Comparison of ENCODE assay signal across 2 fruit fly cellular contexts in the genomic region with DNA sequence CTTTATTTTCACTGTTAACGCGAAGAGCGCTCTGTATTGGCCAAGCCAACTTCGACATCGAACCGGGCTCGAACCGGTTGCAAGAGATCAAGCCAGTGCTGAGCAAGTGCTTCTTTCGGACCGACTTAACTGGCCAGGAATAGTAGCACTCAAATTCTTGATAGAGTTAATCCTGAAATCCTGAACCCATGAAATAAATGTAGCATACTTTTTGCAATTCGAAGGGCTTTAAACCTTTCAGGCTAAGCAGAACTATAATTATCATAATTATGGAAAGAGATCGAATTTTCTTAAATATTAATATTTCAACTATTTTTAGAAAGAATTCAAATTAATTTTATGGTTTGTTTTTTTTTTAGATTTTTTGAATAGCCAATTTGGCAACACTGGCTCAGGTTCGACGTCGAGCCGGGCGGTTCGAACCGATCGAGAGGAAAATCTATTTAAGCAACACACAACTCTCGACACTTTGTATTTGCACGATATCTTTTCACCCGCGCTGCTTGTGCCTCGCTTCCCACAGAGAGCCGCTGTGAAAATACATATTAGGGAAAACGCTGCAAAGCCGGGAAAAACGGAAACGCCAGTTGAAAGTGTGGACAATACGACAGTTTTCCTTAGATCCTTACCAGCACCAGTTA.
A peak's percentile ranks its signal among the peaks of the same experiment; 100 is the strongest.
TF ChIP-seq lines count a peak whose summit lies in the region.

A gene (plus strand): TSS at position 471 of the 641 bp plus-strand sequence.

TF ChIP-seq in whole organism, embryonic, 481 proteins besides CTCF, POLR2A, EP300 and RAD21 (continued from another document and continues in another):
- TF ChIP-seq dpn (GFP tag; optimal IDR thresholded peaks at IDR 0.05; lab: Kevin White, UChicago) = peak; percentile 9 to 23
- no peak for TF ChIP-seq inv (GFP tag; IDR thresholded peaks at IDR 0.05; lab: Robert Waterston, UW; ENCODE audit: partially characterized antibody)
- no peak for TF ChIP-seq CG7786 (GFP tag; optimal IDR thresholded peaks at IDR 0.05; lab: Kevin White, UChicago)
- TF ChIP-seq BtbVII (GFP tag; optimal IDR thresholded peaks at IDR 0.05; lab: Kevin White, UChicago) = peak; percentile 28
- peak; percentile 63 for TF ChIP-seq CG9932 (GFP tag; IDR thresholded peaks at IDR 0.05; lab: Robert Waterston, UW)
- no peak for TF ChIP-seq sna (GFP tag; IDR thresholded peaks at IDR 0.05; lab: Robert Waterston, UW; ENCODE audit: partially characterized antibody)
- TF ChIP-seq Mes4 (GFP tag; optimal IDR thresholded peaks at IDR 0.05; lab: Kevin White, UChicago) = no peak
- TF ChIP-seq dan (GFP tag; IDR thresholded peaks at IDR 0.05; lab: Robert Waterston, UW) = no peak
- peak; percentile 57 for TF ChIP-seq CG10979 (tag; optimal IDR thresholded peaks at IDR 0.05; lab: Kevin White, UChicago)
- TF ChIP-seq Hr78 (GFP tag; optimal IDR thresholded peaks at IDR 0.05; lab: Kevin White, UChicago) = no peak
- no peak for TF ChIP-seq cad (GFP tag; optimal IDR thresholded peaks at IDR 0.05; lab: Kevin White, UChicago)
- TF ChIP-seq CG10267 (tag; optimal IDR thresholded peaks at IDR 0.05; lab: Kevin White, UChicago) = peak; percentile 41
- TF ChIP-seq CG17612 (GFP tag; IDR thresholded peaks at IDR 0.05; lab: Robert Waterston, UW) = no peak
- peak; percentile 52 for TF ChIP-seq Oli (tag; optimal IDR thresholded peaks at IDR 0.05; lab: Kevin White, UChicago)
- peak; percentile 36; the same call in 1 of the 3 replicates for TF ChIP-seq Mrtf (GFP tag; IDR thresholded peaks at IDR 0.05; lab: Robert Waterston, UW)
- TF ChIP-seq CG4854 (GFP tag; optimal IDR thresholded peaks at IDR 0.05; lab: Kevin White, UChicago) = no peak
- peak; percentile 98 for TF ChIP-seq CG5180 (GFP tag; optimal IDR thresholded peaks at IDR 0.05; lab: Kevin White, UChicago)
- no peak for TF ChIP-seq crol (GFP tag; IDR thresholded peaks at IDR 0.05; lab: Robert Waterston, UW)
- TF ChIP-seq gem (tag; optimal IDR thresholded peaks at IDR 0.05; lab: Kevin White, UChicago) = peak; percentile 69
- TF ChIP-seq CG8478 (optimal IDR thresholded peaks at IDR 0.05; lab: Kevin White, UChicago) = no peak
- no peak for TF ChIP-seq her (GFP tag; optimal IDR thresholded peaks at IDR 0.05; lab: Kevin White, UChicago)
- no peak for TF ChIP-seq CG13894 (tag; optimal IDR thresholded peaks at IDR 0.05; lab: Kevin White, UChicago)
- TF ChIP-seq CG11696 (GFP tag; IDR thresholded peaks at IDR 0.05; lab: Robert Waterston, UW) = no peak
- no peak for TF ChIP-seq Dip2 (GFP tag; IDR thresholded peaks at IDR 0.05; lab: Robert Waterston, UW)
- peak; percentile 5; the same call in 1 of the 2 replicates for TF ChIP-seq ara (GFP tag; IDR thresholded peaks at IDR 0.05; lab: Robert Waterston, UW)
- TF ChIP-seq HLH54F (GFP tag; optimal IDR thresholded peaks at IDR 0.05; lab: Kevin White, UChicago) = peak; percentile 14
- peak; percentile 18 for TF ChIP-seq Fer3 (tag; optimal IDR thresholded peaks at IDR 0.05; lab: Kevin White, UChicago)
- TF ChIP-seq CG3281 (GFP tag; optimal IDR thresholded peaks at IDR 0.05; lab: Kevin White, UChicago) = peak; percentile 48
- no peak for TF ChIP-seq kni (GFP tag; optimal IDR thresholded peaks at IDR 0.05; lab: Kevin White, UChicago)
- peak; percentile 68 for TF ChIP-seq dysf (GFP tag; IDR thresholded peaks at IDR 0.05; lab: Robert Waterston, UW)
- TF ChIP-seq CG11093 (GFP tag; IDR thresholded peaks at IDR 0.05; lab: Robert Waterston, UW) = no peak
- no peak; the same call in 1 of the 2 replicates for TF ChIP-seq Drgx (GFP tag; IDR thresholded peaks at IDR 0.05; lab: Robert Waterston, UW)
- peak; percentile 16 for TF ChIP-seq sqz (GFP tag; optimal IDR thresholded peaks at IDR 0.05; lab: Kevin White, UChicago)
- no peak for TF ChIP-seq vfl (GFP tag; optimal IDR thresholded peaks at IDR 0.05; lab: Kevin White, UChicago)
- no peak for TF ChIP-seq CG17568 (GFP tag; optimal IDR thresholded peaks at IDR 0.05; lab: Kevin White, UChicago)
- no peak for TF ChIP-seq CG34422 (GFP tag; IDR thresholded peaks at IDR 0.05; lab: Robert Waterston, UW)
- TF ChIP-seq gsb (GFP tag; IDR thresholded peaks at IDR 0.05; lab: Robert Waterston, UW) = no peak
- TF ChIP-seq ind (GFP tag; optimal IDR thresholded peaks at IDR 0.05; lab: Kevin White, UChicago) = peak; percentile 41
- TF ChIP-seq Blimp-1 (GFP tag; optimal IDR thresholded peaks at IDR 0.05; lab: Kevin White, UChicago) = peak; percentile 37
- TF ChIP-seq Sox102F (GFP tag; optimal IDR thresholded peaks at IDR 0.05; lab: Kevin White, UChicago) = peak; percentile 38
- no peak for TF ChIP-seq CG12236 (GFP tag; optimal IDR thresholded peaks at IDR 0.05; lab: Kevin White, UChicago)
- no peak for TF ChIP-seq CrebB (tag; optimal IDR thresholded peaks at IDR 0.05; lab: Kevin White, UChicago)
- TF ChIP-seq Pdp1 (GFP tag; optimal IDR thresholded peaks at IDR 0.05; lab: Kevin White, UChicago) = peak; percentile 11 to 21
- TF ChIP-seq B-H1 (GFP tag; IDR thresholded peaks at IDR 0.05; lab: Robert Waterston, UW) = no peak
- peak; percentile 3 for TF ChIP-seq CG2202 (tag; optimal IDR thresholded peaks at IDR 0.05; lab: Kevin White, UChicago)
- TF ChIP-seq grau (tag; optimal IDR thresholded peaks at IDR 0.05; lab: Kevin White, UChicago) = peak; percentile 36
- TF ChIP-seq ac (GFP tag; optimal IDR thresholded peaks at IDR 0.05; lab: Kevin White, UChicago) = no peak
- TF ChIP-seq Dek (tag; optimal IDR thresholded peaks at IDR 0.05; lab: Kevin White, UChicago) = peak; percentile 36
- TF ChIP-seq row (GFP tag; IDR thresholded peaks at IDR 0.05; lab: Robert Waterston, UW) = peak; percentile 81
- TF ChIP-seq CG10543 (GFP tag; optimal IDR thresholded peaks at IDR 0.05; lab: Kevin White, UChicago) = peak; percentile 33
- no peak for TF ChIP-seq CG30431 (GFP tag; optimal IDR thresholded peaks at IDR 0.05; lab: Kevin White, UChicago)
- no peak for TF ChIP-seq CG2875 (GFP tag; optimal IDR thresholded peaks at IDR 0.05; lab: Kevin White, UChicago)
- TF ChIP-seq grn (GFP tag; optimal IDR thresholded peaks at IDR 0.05; lab: Kevin White, UChicago) = no peak
- no peak for TF ChIP-seq amos (GFP tag; IDR thresholded peaks at IDR 0.05; lab: Robert Waterston, UW; ENCODE audit: partially characterized antibody)
- TF ChIP-seq unpg (GFP tag; optimal IDR thresholded peaks at IDR 0.05; lab: Kevin White, UChicago) = peak; percentile 47
- no peak for TF ChIP-seq Abd-B (GFP tag; optimal IDR thresholded peaks at IDR 0.05; lab: Kevin White, UChicago)
- no peak for TF ChIP-seq hb (GFP tag; IDR thresholded peaks at IDR 0.05; lab: Robert Waterston, UW; ENCODE audit: partially characterized antibody)
- TF ChIP-seq Bgb (GFP tag; IDR thresholded peaks at IDR 0.05; lab: Robert Waterston, UW; ENCODE audit: partially characterized antibody) = 0 out of 2 replicates have a peak, but pooled peaks have one; percentile 35
- TF ChIP-seq ap (GFP tag; IDR thresholded peaks at IDR 0.05; lab: Robert Waterston, UW) = 0 out of 2 replicates have a peak, but pooled peaks have one; percentile 13
- TF ChIP-seq CG18619 (GFP tag; optimal IDR thresholded peaks at IDR 0.05; lab: Kevin White, UChicago) = peak; percentile 14
- TF ChIP-seq ewg (GFP tag; optimal IDR thresholded peaks at IDR 0.05; lab: Kevin White, UChicago) = peak; percentile 8
- no peak for TF ChIP-seq sd (tag; optimal IDR thresholded peaks at IDR 0.05; lab: Kevin White, UChicago)

TF ChIP-seq in whole organism, prepupa, 60 proteins besides CTCF, POLR2A, EP300 and RAD21 (continued from another document):
- TF ChIP-seq esn (GFP tag; optimal IDR thresholded peaks at IDR 0.05; lab: Kevin White, UChicago) = peak; percentile 67
- no peak for TF ChIP-seq fkh (GFP tag; optimal IDR thresholded peaks at IDR 0.05; lab: Kevin White, UChicago)
- peak; percentile 29 for TF ChIP-seq CG11902 (GFP tag; optimal IDR thresholded peaks at IDR 0.05; lab: Kevin White, UChicago)
- TF ChIP-seq Eip93F (GFP tag; optimal IDR thresholded peaks at IDR 0.05; lab: Kevin White, UChicago) = peak; percentile 44
- TF ChIP-seq CG1621 (tag; optimal IDR thresholded peaks at IDR 0.05; lab: Kevin White, UChicago) = peak; percentile 52
- peak; percentile 73 for TF ChIP-seq CG16779 (tag; optimal IDR thresholded peaks at IDR 0.05; lab: Kevin White, UChicago)
- peak; percentile 70 for TF ChIP-seq Smox (GFP tag; optimal IDR thresholded peaks at IDR 0.05; lab: Kevin White, UChicago)
- peak; percentile 16 for TF ChIP-seq CG8319 (GFP tag; optimal IDR thresholded peaks at IDR 0.05; lab: Kevin White, UChicago)
- peak; percentile 25 for TF ChIP-seq vri (GFP tag; optimal IDR thresholded peaks at IDR 0.05; lab: Kevin White, UChicago)
- TF ChIP-seq CG11294 (GFP tag; IDR thresholded peaks at IDR 0.05; lab: Robert Waterston, UW) = peak; percentile 60; the same call in 1 of the 2 replicates
- no peak for TF ChIP-seq Hr38 (GFP tag; optimal IDR thresholded peaks at IDR 0.05; lab: Kevin White, UChicago)
